Worm (Caenorhabditis elegans) whole organism, L1 larva: ENCODE data around the gene pho-8.

Experiments used
- C04F5.9 ChIP-seq: sonication (generic microtip); optimal IDR thresholded peaks from 2 replicates; lab custom pipeline; 2016; ENCODE audit warnings: missing genetic modification characterization, missing compliant biosample characterization
- C34B4.2 ChIP-seq: sonication (generic microtip); optimal IDR thresholded peaks from 2 replicates; lab custom pipeline; 2017; ENCODE audit warnings: mild to moderate bottlenecking, missing genetic modification characterization, missing compliant biosample characterization
- aha-1 ChIP-seq: fragments of 150-350 bp; optimal IDR thresholded peaks from 2 replicates; lab custom pipeline; 2014; ENCODE audit warnings: missing biosample characterization, missing genetic modification characterization
- alr-1 ChIP-seq: fragments of 200-800 bp; sonication (Bioruptor generic); optimal IDR thresholded peaks from 2 replicates; lab custom pipeline; 2018; ENCODE audit warnings: borderline replicate concordance, mild to moderate bottlenecking, missing genetic modification characterization, missing compliant biosample characterization
- aly-2 ChIP-seq: fragments of 150-350 bp; optimal IDR thresholded peaks from 2 replicates; lab custom pipeline; 2014; ENCODE audit warnings: missing biosample characterization, missing genetic modification characterization
- blmp-1 ChIP-seq: fragments of 150-350 bp; optimal IDR thresholded peaks from 2 replicates; lab custom pipeline; 2014; ENCODE audit warnings: missing biosample characterization, missing genetic modification characterization
- ceh-63 ChIP-seq: fragments of 200-800 bp; sonication (Bioruptor generic); optimal IDR thresholded peaks from 2 replicates; lab custom pipeline; 2018; ENCODE audit warnings: mild to moderate bottlenecking, missing genetic modification characterization, missing compliant biosample characterization
- ceh-82 ChIP-seq, 3 experiments: fragments of 150-350 bp in 1 of 3; sonication (generic microtip) in 2 of 3; optimal IDR thresholded peaks; 2 replicates each; lab custom pipeline; 2014 to 2017; ENCODE audit warnings: missing biosample characterization in 3 of 3, missing genetic modification characterization in 3 of 3
- ceh-88 ChIP-seq: fragments of 200-800 bp; sonication (Bioruptor generic); IDR thresholded peaks from 2 replicates; pipeline ENCODE4 v1.3.6; 2022; ENCODE audit warnings: missing genetic modification characterization, missing compliant biosample characterization
- ces-1 ChIP-seq: fragments of 150-350 bp; optimal IDR thresholded peaks from 2 replicates; lab custom pipeline; 2014; ENCODE audit warnings: missing biosample characterization, missing genetic modification reagents, missing genetic modification characterization
- dpl-1 ChIP-seq, 3 experiments: fragments of 150-350 bp in 2 of 3; sonication (generic microtip) in 1 of 3; optimal IDR thresholded peaks; 2 replicates each; lab custom pipeline; 2014 to 2017; ENCODE audit warnings: missing biosample characterization in 3 of 3, missing genetic modification characterization in 3 of 3, missing genetic modification reagents in 3 of 3
- dsc-1 ChIP-seq: sonication (generic microtip); optimal IDR thresholded peaks from 2 replicates; lab custom pipeline; 2016; ENCODE audit warnings: mild to moderate bottlenecking, missing genetic modification characterization, missing compliant biosample characterization
- efl-3 ChIP-seq: fragments of 200-800 bp; sonication (Bioruptor generic); optimal IDR thresholded peaks from 2 replicates; lab custom pipeline; 2018; ENCODE audit warnings: mild to moderate bottlenecking, missing genetic modification characterization, missing compliant biosample characterization
- egl-27 ChIP-seq, 2 experiments: fragments of 150-350 bp in 1 of 2; sonication (generic microtip); optimal IDR thresholded peaks; 3 replicates each; lab custom pipeline; 2017 to 2018; ENCODE audit warnings: missing biosample characterization in 2 of 2, missing genetic modification characterization in 2 of 2, missing genetic modification reagents in 2 of 2
- elt-3 ChIP-seq, 6 experiments: fragments of 150-350 bp in 1 of 6; sonication (generic microtip); optimal IDR thresholded peaks; 2 replicates each; lab custom pipeline; 2017 to 2018; ENCODE audit warnings: missing biosample characterization in 6 of 6, missing genetic modification characterization in 6 of 6, inconsistent platforms in 1 of 6
- ets-5 ChIP-seq: fragments of 200-800 bp; sonication (Bioruptor generic); IDR thresholded peaks from 2 replicates; pipeline ENCODE4 v1.3.6; 2022; ENCODE audit warnings: missing genetic modification characterization, missing compliant biosample characterization
- fkh-10 ChIP-seq: sonication (generic microtip); optimal IDR thresholded peaks from 2 replicates; lab custom pipeline; 2017; ENCODE audit warnings: missing biosample characterization, missing genetic modification reagents, missing genetic modification characterization
- hlh-4 ChIP-seq: sonication (generic microtip); optimal IDR thresholded peaks from 2 replicates; lab custom pipeline; 2016; ENCODE audit warnings: mild to moderate bottlenecking, missing genetic modification characterization, missing compliant biosample characterization
- irx-1 ChIP-seq: sonication (generic microtip); optimal IDR thresholded peaks from 2 replicates; lab custom pipeline; 2016; ENCODE audit warnings: missing genetic modification characterization, missing compliant biosample characterization
- isw-1 ChIP-seq: fragments of 200-800 bp; sonication (Bioruptor generic); IDR thresholded peaks from 2 replicates; pipeline ENCODE4 v1.3.6; 2022; ENCODE audit warnings: missing genetic modification characterization, missing compliant biosample characterization
- lin-14 ChIP-seq: fragments of 200-800 bp; sonication (Bioruptor generic); optimal IDR thresholded peaks from 2 replicates; lab custom pipeline; 2018; ENCODE audit warnings: mild to moderate bottlenecking, missing genetic modification characterization, moderate library complexity, missing compliant biosample characterization
- lin-35 ChIP-seq, 2 experiments: fragments of 150-350 bp; optimal IDR thresholded peaks; 2 replicates each; lab custom pipeline; 2014; ENCODE audit warnings: missing biosample characterization in 2 of 2, missing genetic modification characterization in 2 of 2, missing genetic modification reagents in 2 of 2
- lin-39 ChIP-seq: fragments of 150-350 bp; optimal IDR thresholded peaks from 2 replicates; lab custom pipeline; 2014; ENCODE audit warnings: missing biosample characterization, missing genetic modification reagents, missing genetic modification characterization
- lsy-2 ChIP-seq, 2 experiments: fragments of 150-350 bp; optimal IDR thresholded peaks; 2 replicates each; lab custom pipeline; 2014; ENCODE audit warnings: missing biosample characterization in 2 of 2, missing genetic modification characterization in 2 of 2
- mef-2 ChIP-seq: fragments of 150-350 bp; optimal IDR thresholded peaks from 2 replicates; lab custom pipeline; 2014; ENCODE audit warnings: missing biosample characterization, missing genetic modification characterization
- mep-1 ChIP-seq: fragments of 150-350 bp; optimal IDR thresholded peaks from 2 replicates; lab custom pipeline; 2014; ENCODE audit warnings: missing biosample characterization, missing genetic modification characterization
- nhr-11 ChIP-seq: fragments of 150-350 bp; optimal IDR thresholded peaks from 2 replicates; lab custom pipeline; 2014; ENCODE audit warnings: missing biosample characterization, missing genetic modification characterization
- nhr-19 ChIP-seq: fragments of 200-800 bp; sonication (Bioruptor generic); conservative IDR thresholded peaks from 2 replicates; pipeline ENCODE4 v1.3.6; 2022; ENCODE audit warnings: missing genetic modification characterization, missing compliant biosample characterization
- nhr-20 ChIP-seq: sonication (generic microtip); optimal IDR thresholded peaks from 2 replicates; lab custom pipeline; 2016; ENCODE audit warnings: mild to moderate bottlenecking, missing genetic modification characterization, missing compliant biosample characterization
- nhr-28 ChIP-seq: fragments of 150-350 bp; optimal IDR thresholded peaks from 2 replicates; lab custom pipeline; 2014; ENCODE audit warnings: missing biosample characterization, missing genetic modification characterization
- nhr-76 ChIP-seq: sonication (generic microtip); optimal IDR thresholded peaks from 2 replicates; lab custom pipeline; 2017; ENCODE audit warnings: missing biosample characterization, missing genetic modification characterization
- nhr-77 ChIP-seq: fragments of 150-350 bp; optimal IDR thresholded peaks from 2 replicates; lab custom pipeline; 2014; ENCODE audit warnings: missing biosample characterization, missing genetic modification characterization
- nhr-84 ChIP-seq: sonication (generic microtip); optimal IDR thresholded peaks from 2 replicates; lab custom pipeline; 2017; ENCODE audit warnings: missing biosample characterization, missing genetic modification characterization
- nhr-85 ChIP-seq: sonication (generic microtip); peaks from one replicate; lab custom pipeline; 2016; ENCODE audit warnings: missing genetic modification characterization, inconsistent platforms, missing compliant biosample characterization
- pax-3 ChIP-seq: fragments of 200-800 bp; sonication (Bioruptor generic); optimal IDR thresholded peaks from 2 replicates; lab custom pipeline; 2018; ENCODE audit warnings: mild to moderate bottlenecking, missing genetic modification characterization, moderate library complexity, missing compliant biosample characterization
- skn-1 ChIP-seq: fragments of 150-350 bp; optimal IDR thresholded peaks from 2 replicates; lab custom pipeline; 2014; ENCODE audit warnings: missing biosample characterization, missing genetic modification characterization
- snpc-4 ChIP-seq: fragments of 150-350 bp; optimal IDR thresholded peaks from 2 replicates; lab custom pipeline; 2014; ENCODE audit warnings: missing biosample characterization, missing genetic modification characterization
- snu-23 ChIP-seq: sonication (generic microtip); optimal IDR thresholded peaks from 2 replicates; lab custom pipeline; 2016; ENCODE audit warnings: missing genetic modification characterization, missing compliant biosample characterization
- sox-4 ChIP-seq: sonication (generic microtip); optimal IDR thresholded peaks from 2 replicates; lab custom pipeline; 2016; ENCODE audit warnings: missing genetic modification characterization, missing compliant biosample characterization
- sup-37 ChIP-seq: fragments of 200-800 bp; sonication (Bioruptor generic); optimal IDR thresholded peaks from 2 replicates; lab custom pipeline; 2018; ENCODE audit warnings: mild to moderate bottlenecking, missing genetic modification characterization, missing compliant biosample characterization
- swsn-7 ChIP-seq: sonication (generic microtip); optimal IDR thresholded peaks from 2 replicates; lab custom pipeline; 2016; ENCODE audit warnings: missing genetic modification characterization, missing compliant biosample characterization
- tlp-1 ChIP-seq: fragments of 150-350 bp; optimal IDR thresholded peaks from 2 replicates; lab custom pipeline; 2014; ENCODE audit warnings: missing biosample characterization, missing genetic modification characterization
- unc-130 ChIP-seq: fragments of 150-350 bp; optimal IDR thresholded peaks from 2 replicates; lab custom pipeline; 2017; ENCODE audit warnings: missing biosample characterization, missing genetic modification characterization, inconsistent platforms
- unc-30 ChIP-seq: sonication (generic microtip); optimal IDR thresholded peaks from 2 replicates; lab custom pipeline; 2017; ENCODE audit warnings: missing biosample characterization, missing genetic modification characterization
- unc-62 ChIP-seq: fragments of 150-350 bp; optimal IDR thresholded peaks from 2 replicates; lab custom pipeline; 2014; ENCODE audit warnings: missing biosample characterization, missing genetic modification reagents, missing genetic modification characterization
- unc-86 ChIP-seq: sonication (generic microtip); optimal IDR thresholded peaks from 2 replicates; lab custom pipeline; 2016; ENCODE audit warnings: missing genetic modification characterization, missing compliant biosample characterization
- vab-15 ChIP-seq: sonication (generic microtip); optimal IDR thresholded peaks from 2 replicates; lab custom pipeline; 2017; ENCODE audit warnings: missing genotype, mild to moderate bottlenecking, missing genetic modification characterization, missing compliant biosample characterization
- xbp-1 ChIP-seq: sonication (generic microtip); optimal IDR thresholded peaks from 2 replicates; lab custom pipeline; 2016; ENCODE audit warnings: missing genetic modification characterization, missing compliant biosample characterization
- zip-4 ChIP-seq: fragments of 200-800 bp; sonication (Bioruptor generic); optimal IDR thresholded peaks from 2 replicates; lab custom pipeline; 2018; ENCODE audit warnings: mild to moderate bottlenecking, missing genetic modification characterization, moderate library complexity, missing compliant biosample characterization

Gene pho-8

ce11 chrV:11823978-11824377, 9.4 kb upstream of the pho-8 start (continued):
- TF ChIP-seq skn-1 (tag; lab: Kevin White, UChicago) (peak; percentile 22), ets-5 (GFP tag; lab: Robert Waterston, UW) (no peak), isw-1 (GFP tag; lab: Robert Waterston, UW) (no peak), nhr-77 (peak; percentile 82), tlp-1 (tag; lab: Kevin White, UChicago) (no peak), C04F5.9 (tag; lab: Kevin White, UChicago) (peak; percentile 28), fkh-10 (GFP tag; lab: Kevin White, UChicago) (no peak), ces-1 (GFP tag; lab: Kevin White, UChicago) (no peak), nhr-20 (tag; lab: Kevin White, UChicago) (peak; percentile 97), unc-62 (no peak), mep-1 (tag; lab: Kevin White, UChicago) (peak; percentile 90), swsn-7 (tag; lab: Kevin White, UChicago) (peak; percentile 85), blmp-1 (tag; lab: Kevin White, UChicago) (peak; percentile 73), lsy-2 (tag; optimal IDR thresholded peaks at IDR 0.05; lab: Kevin White, UChicago) (peak; percentile 75 to 81), irx-1 (tag; lab: Kevin White, UChicago) (peak; percentile 55), nhr-11 (peak; percentile 66), nhr-19 (GFP tag; lab: Robert Waterston, UW) (peak; percentile 100), vab-15 (no peak), alr-1 (tag; lab: Kevin White, UChicago) (no peak), aha-1 (tag; lab: Kevin White, UChicago) (peak; percentile 64), unc-130 (tag; lab: Kevin White, UChicago) (peak; percentile 88), xbp-1 (peak; percentile 78), elt-3 (tag; optimal IDR thresholded peaks at IDR 0.05; lab: Kevin White, UChicago) (peak in 4 of 6 experiments; percentile 57 to 90 (median 86)), ceh-82 (tag; optimal IDR thresholded peaks at IDR 0.05; lab: Kevin White, UChicago) (peak in 2 of 3 experiments; percentile 40 to 44), aly-2 (tag; lab: Kevin White, UChicago) (peak; percentile 49), nhr-76 (tag; lab: Kevin White, UChicago) (no peak), nhr-85 (peak; percentile 97), lin-35 (GFP tag; optimal IDR thresholded peaks at IDR 0.05; lab: Kevin White, UChicago) (peak; percentile 45 to 86), unc-86 (tag; lab: Kevin White, UChicago) (no peak), ceh-88 (GFP tag; lab: Robert Waterston, UW) (peak; percentile 72), mef-2 (peak; percentile 40), dpl-1 (GFP tag; optimal IDR thresholded peaks at IDR 0.05; lab: Kevin White, UChicago) (peak; percentile 28 to 58 (median 38))

ce11 chrV:11825662-11826061, 7.8 kb upstream of the pho-8 start, which contains the start of gene D2023.4:
Gene D2023.4, minus strand, starts transcription at chrV:11825762.
- TF ChIP-seq sox-4 (tag; lab: Kevin White, UChicago) (no peak), nhr-77 (no peak), ceh-63 (no peak), ceh-88 (GFP tag; lab: Robert Waterston, UW) (no peak)

- TF ChIP-seq dsc-1 (tag; lab: Kevin White, UChicago), result no peak
- no peak for TF ChIP-seq sox-4 (tag; lab: Kevin White, UChicago)
- no peak for TF ChIP-seq efl-3
- no peak for TF ChIP-seq hlh-4 (tag; lab: Kevin White, UChicago)
- TF ChIP-seq alr-1 (tag; lab: Kevin White, UChicago), result no peak
- TF ChIP-seq pax-3 (tag; lab: Kevin White, UChicago), result no peak
- no peak for TF ChIP-seq skn-1 (tag; lab: Kevin White, UChicago)
- TF ChIP-seq xbp-1, result no peak
- TF ChIP-seq C04F5.9 (tag; lab: Kevin White, UChicago), result no peak
- TF ChIP-seq egl-27 (tag; optimal IDR thresholded peaks at IDR 0.05; lab: Kevin White, UChicago), result no peak
- no peak for TF ChIP-seq C34B4.2 (tag; lab: Kevin White, UChicago)
- peak; percentile 6 for TF ChIP-seq snu-23 (GFP tag; lab: Kevin White, UChicago)
- no peak for TF ChIP-seq lin-39 (tag; lab: Kevin White, UChicago)
- TF ChIP-seq nhr-28 (tag; lab: Kevin White, UChicago), result no peak
- TF ChIP-seq snpc-4, result no peak
- no peak for TF ChIP-seq aha-1 (tag; lab: Kevin White, UChicago)
- no peak for TF ChIP-seq unc-30 (tag; lab: Kevin White, UChicago)
- no peak for TF ChIP-seq swsn-7 (tag; lab: Kevin White, UChicago)
- no peak for TF ChIP-seq unc-86 (tag; lab: Kevin White, UChicago)
- peak; percentile 26 for TF ChIP-seq blmp-1 (tag; lab: Kevin White, UChicago)
- TF ChIP-seq nhr-19 (GFP tag; lab: Robert Waterston, UW), result no peak
- TF ChIP-seq sup-37 (GFP tag; lab: Kevin White, UChicago), result no peak
- no peak for TF ChIP-seq lin-14
- TF ChIP-seq nhr-84 (tag; lab: Kevin White, UChicago), result no peak
- TF ChIP-seq nhr-11, result no peak
- no peak for TF ChIP-seq mef-2
- TF ChIP-seq zip-4, result no peak
Observed at ce11 chrV:11826967-11827366, 6.5 kb upstream of the pho-8 start, which contains the start of the genes mpst-1 and D2023.6. Gene mpst-1, minus strand, starts transcription at chrV:11827067. Gene D2023.6, plus strand, starts transcription at chrV:11827354.
